Fruit fly (Drosophila melanogaster): ENCODE measurements around the gene Acp62F.
A peak's percentile ranks its signal among the peaks of the same experiment; 100 is the strongest.

DNA sequence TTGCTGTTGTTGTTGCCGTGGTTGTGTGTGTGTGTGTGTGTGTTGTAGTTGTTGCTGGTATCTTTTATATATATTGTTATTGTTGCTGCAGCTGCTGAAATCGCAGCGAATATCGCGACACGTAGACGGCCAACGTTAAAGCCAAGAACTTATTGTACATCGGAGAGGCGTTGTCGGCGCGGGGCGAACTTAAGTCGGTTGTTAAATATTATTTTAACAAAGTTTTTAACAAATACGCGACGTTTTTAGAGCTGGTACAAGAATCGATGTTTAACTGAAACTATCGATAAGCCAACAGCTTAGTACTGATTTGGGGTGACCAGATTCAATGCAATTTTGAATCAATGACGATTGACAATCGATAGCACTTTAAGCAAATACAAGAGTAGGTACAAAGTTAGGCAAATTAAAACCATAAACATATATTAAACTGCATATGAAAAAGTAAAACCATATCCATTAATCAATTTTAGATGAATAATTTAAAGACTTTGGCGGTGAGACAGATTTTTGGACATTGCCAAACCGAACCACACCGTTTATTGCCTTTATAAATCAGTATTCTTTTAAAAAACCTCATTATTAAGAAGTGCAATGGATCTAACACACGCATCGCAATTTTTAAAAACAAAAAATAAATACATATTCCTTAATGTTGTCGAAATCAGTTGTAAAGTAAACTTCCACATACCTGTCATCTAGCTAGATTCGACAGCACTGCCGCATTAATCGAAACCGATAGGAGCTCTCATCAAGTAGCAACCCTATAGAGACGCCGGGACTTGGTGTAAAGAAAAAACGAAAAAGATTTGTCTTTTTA lies 26.9 kb downstream of the Acp62F start, which contains the start of the genes Mrtf and Non2:
- TF ChIP-seq net (GFP tag; optimal IDR thresholded peaks at IDR 0.05) (peak; percentile 47), CG16779 (tag; optimal IDR thresholded peaks at IDR 0.05) (no peak), CG6854 (GFP tag; optimal IDR thresholded peaks at IDR 0.05) (peak; percentile 20), CG4318 (GFP tag; optimal IDR thresholded peaks at IDR 0.05) (peak; percentile 20), Hr4 (GFP tag; optimal IDR thresholded peaks at IDR 0.05) (peak; percentile 73), CG7368 (GFP tag; optimal IDR thresholded peaks at IDR 0.05) (peak; percentile 10), Gug (GFP tag; IDR thresholded peaks at IDR 0.05) (0 out of 2 replicates have a peak, but pooled peaks have one; percentile 28), OdsH (GFP tag; optimal IDR thresholded peaks at IDR 0.05) (peak; percentile 67), Hr39 (GFP tag; optimal IDR thresholded peaks at IDR 0.05) (peak; percentile 62), fd85E (GFP tag; optimal IDR thresholded peaks at IDR 0.05) (no peak), pdm3 (GFP tag; optimal IDR thresholded peaks at IDR 0.05) (peak; percentile 74), CG9139 (GFP tag; optimal IDR thresholded peaks at IDR 0.05) (peak; percentile 14), CG6163 (GFP tag; IDR thresholded peaks at IDR 0.05) (peak; percentile 57; the same call in 1 of the 3 replicates), vri (GFP tag; optimal IDR thresholded peaks at IDR 0.05) (peak; percentile 45)
